Worm (Caenorhabditis elegans) whole organism, early embryonic: ENCODE results near the gene F54A3.6.

Experiments
- B0310.2 ChIP-seq: sonication (generic microtip); optimal IDR thresholded peaks from 2 replicates; lab custom pipeline; 2016; ENCODE audit warnings: mild to moderate bottlenecking, missing genetic modification characterization, missing compliant biosample characterization
- ets-7 ChIP-seq: sonication (generic microtip); optimal IDR thresholded peaks from 2 replicates; lab custom pipeline; 2016; ENCODE audit warnings: missing genotype, missing genetic modification characterization, missing compliant biosample characterization
- flt-1 ChIP-seq: fragments of 200-800 bp; sonication (Bioruptor generic); IDR thresholded peaks from 2 replicates; pipeline ENCODE4 v1.3.6; 2022; ENCODE audit warnings: missing genetic modification characterization, missing compliant biosample characterization
- hmg-4 ChIP-seq: fragments of 200-800 bp; sonication (Bioruptor generic); optimal IDR thresholded peaks from 2 replicates; lab custom pipeline; 2018; ENCODE audit warnings: mild to moderate bottlenecking, missing genetic modification characterization, missing compliant biosample characterization
- pes-1 ChIP-seq: fragments of 200-800 bp; sonication (Bioruptor generic); IDR thresholded peaks from 2 replicates; pipeline ENCODE4 v1.3.6; 2022; ENCODE audit warnings: missing genetic modification reagents, missing genetic modification characterization, missing compliant biosample characterization
- scrt-1 ChIP-seq: fragments of 200-800 bp; sonication (Bioruptor generic); IDR thresholded peaks from 2 replicates; pipeline ENCODE4 v1.3.6; 2022; ENCODE audit warnings: missing genetic modification characterization, missing compliant biosample characterization
- tbx-37 ChIP-seq: fragments of 200-800 bp; sonication (Bioruptor generic); conservative IDR thresholded peaks from 2 replicates; pipeline ENCODE4 v1.3.6; 2022; ENCODE audit warnings: missing genetic modification reagents, missing genetic modification characterization, missing compliant biosample characterization

DNA sequence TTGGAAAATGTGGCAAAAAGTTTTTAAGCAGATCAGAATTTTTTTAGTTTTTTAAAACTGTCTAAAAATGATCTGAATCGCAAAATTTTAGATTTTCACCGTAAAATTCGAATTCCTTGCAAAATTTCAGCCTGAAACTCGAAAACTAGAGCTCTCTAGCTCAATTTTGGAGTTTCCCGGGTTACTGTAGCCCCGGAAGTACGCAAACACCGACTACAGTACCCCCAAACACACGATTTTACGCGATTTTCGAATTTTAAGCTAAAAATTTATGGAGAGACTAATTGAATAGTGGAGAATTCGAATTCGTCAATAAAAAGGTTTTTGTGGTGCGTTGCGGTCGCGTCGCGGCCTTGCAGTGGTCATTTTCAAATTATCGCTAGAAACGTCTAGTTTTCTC lies 45.5 kb downstream of the F54A3.6 start:
- TF ChIP-seq tbx-37 = no peak
- TF ChIP-seq pes-1 = no peak
- no peak for TF ChIP-seq ets-7 (tag; lab: Kevin White, UChicago)
- no peak for TF ChIP-seq flt-1 (GFP tag; lab: Robert Waterston, UW)
- no peak for TF ChIP-seq scrt-1 (GFP tag; lab: Robert Waterston, UW)
- no peak for TF ChIP-seq B0310.2 (tag; lab: Kevin White, UChicago)
- TF ChIP-seq hmg-4 (GFP tag; lab: Kevin White, UChicago) = no peak
